Worm (Caenorhabditis elegans) whole organism, dauer: ENCODE results near the gene msa-1.

Source experiments
- unc-62 ChIP-seq: sonication (generic microtip); optimal IDR thresholded peaks from 2 replicates; lab custom pipeline; 2017; ENCODE audit warnings: missing biosample characterization, missing genetic modification reagents, missing genetic modification characterization

msa-1 gene

DNA sequence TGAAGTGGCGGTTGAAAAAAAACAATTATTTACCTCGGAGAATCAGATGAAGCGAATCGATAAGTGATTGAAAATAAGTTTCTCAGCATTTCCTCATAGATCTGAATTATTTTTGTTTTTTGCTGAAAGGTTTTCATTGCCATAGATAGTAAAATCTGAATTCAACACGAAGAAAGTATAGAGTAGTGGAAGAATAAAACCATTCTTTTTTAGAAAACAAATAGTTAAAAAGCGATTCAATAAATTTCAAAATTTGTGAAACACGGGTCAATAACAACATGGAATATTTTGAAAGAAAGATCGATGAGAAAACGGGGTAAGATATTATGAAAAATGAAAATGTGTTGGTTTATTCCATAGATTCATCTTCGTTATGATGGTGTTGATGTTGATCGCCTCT lies 6.0 kb downstream of the msa-1 start, which contains the start of gene mrpl-42:
Gene mrpl-42, minus strand, starts transcription at position 101 of the 400 bp plus-strand sequence.
- TF ChIP-seq unc-62 (GFP tag; lab: Kevin White, UChicago): no peak

ce11 chrIV:9095553-9095952 lies 7.2 kb downstream of the msa-1 start, which contains the start of gene icln-1:
Gene icln-1, minus strand, starts transcription at chrIV:9095653.
- no peak for TF ChIP-seq unc-62 (GFP tag; lab: Kevin White, UChicago)

DNA sequence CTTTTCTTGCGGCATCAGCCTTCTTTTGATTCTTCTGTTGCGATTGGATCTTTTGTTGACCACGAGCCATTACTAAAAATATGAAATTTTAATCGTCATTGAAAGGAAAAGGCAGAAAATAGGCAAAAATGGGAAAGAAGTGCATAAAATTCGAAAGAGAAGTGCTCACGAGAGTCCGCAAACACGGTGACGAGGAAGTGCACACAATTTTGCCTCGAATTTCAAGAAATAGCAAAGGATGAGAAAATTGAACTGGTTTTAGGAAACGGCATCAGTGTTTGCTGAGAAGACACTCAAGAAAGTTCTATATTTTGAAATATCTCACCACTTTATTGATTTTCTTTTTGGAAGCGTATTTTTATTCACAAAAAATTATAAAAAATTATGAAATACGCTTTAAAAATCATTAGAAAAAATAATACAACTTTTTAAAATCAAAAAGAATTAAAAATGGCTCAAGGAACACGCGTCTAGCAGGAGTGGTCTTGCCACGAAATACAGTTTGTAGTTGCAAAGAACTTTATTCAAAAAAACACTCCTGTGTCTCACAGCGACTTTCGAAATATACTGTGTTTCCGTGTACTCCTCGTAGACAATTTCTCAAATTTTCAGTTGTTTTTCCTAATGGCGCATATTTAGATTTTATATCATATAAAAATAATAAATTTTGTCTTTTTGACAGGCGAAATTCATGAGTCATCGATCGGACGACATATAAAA lies 7.9 kb downstream of the msa-1 start, which contains the start of the genes znf-706 and cpna-3:
Gene znf-706, minus strand, starts transcription at position 72 of the 720 bp plus-strand sequence.
Gene cpna-3, plus strand, starts transcription at position 683 of the 720 bp plus-strand sequence.
- no peak for TF ChIP-seq unc-62 (GFP tag; lab: Kevin White, UChicago)

DNA sequence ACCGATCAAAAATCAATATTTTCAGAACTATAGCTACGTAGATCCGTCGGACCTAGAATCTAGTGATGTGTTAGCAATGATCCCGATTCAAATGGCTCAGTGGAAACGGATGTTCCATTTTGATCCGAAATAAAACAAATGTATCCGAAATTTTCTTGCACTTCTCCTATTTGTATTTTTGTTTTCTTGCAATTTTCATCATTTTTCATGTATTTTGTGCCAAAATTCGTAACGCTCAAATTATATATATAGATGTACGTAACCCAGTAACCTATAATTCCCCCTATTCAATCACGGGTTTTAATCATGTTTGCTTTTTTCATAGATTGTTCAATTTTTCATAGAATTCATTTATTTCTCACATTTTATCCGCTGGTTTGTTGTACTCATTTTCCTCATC lies 10.5 kb downstream of the msa-1 start, which contains the start of gene gldi-10:
Gene gldi-10, plus strand, starts transcription at position 301 of the 400 bp plus-strand sequence.
- no peak for TF ChIP-seq unc-62 (GFP tag; lab: Kevin White, UChicago)

- TF ChIP-seq unc-62 (GFP tag; lab: Kevin White, UChicago): no peak
Measured at ce11 chrIV:9100835-9101234, 12.4 kb downstream of the msa-1 start.

- no peak for TF ChIP-seq unc-62 (GFP tag; lab: Kevin White, UChicago)
Measured at ce11 chrIV:9104071-9105016, 15.9 kb downstream of the msa-1 start, which contains the start of the genes C01F6.14 and fem-3. Gene C01F6.14, minus strand, starts transcription at chrIV:9104121. Gene fem-3, plus strand, starts transcription at chrIV:9104966.

DNA sequence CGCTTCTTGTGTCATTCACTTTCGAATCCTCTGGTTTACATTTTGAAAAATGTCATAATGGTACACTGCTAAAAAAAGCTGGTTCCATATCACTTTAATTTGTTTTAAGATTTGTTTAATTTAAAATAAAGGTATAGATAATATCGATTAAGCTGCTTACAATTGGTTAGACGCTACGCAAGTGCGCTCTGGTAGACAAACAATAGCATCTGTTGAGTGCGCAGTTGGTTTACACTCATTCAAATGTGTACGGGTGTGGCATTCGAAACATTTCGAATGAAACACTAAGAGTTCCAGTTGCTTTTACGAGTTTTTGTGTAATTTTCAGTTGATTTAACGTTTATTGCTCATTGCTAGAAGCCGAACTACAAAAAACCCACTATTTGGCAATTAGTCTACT lies 19.1 kb downstream of the msa-1 start:
- TF ChIP-seq unc-62 (GFP tag; lab: Kevin White, UChicago): no peak

DNA sequence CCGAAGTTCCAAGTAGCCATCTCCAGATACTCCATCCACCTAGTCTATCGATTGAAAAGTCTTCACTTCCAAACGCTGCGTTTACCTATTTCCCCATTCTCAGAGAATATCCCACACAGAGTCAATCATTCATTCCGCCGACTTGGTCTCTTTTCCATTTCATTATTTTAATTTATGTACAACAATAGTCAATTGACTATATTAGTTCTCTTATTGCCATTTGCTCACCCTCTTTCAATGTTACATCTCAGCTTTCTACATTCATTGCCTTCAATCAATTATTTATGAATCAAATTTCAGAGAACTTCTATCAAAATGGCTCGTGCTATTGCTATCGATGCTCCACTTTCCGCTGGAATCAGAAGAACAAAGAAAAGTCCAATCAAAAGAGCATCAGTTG lies 20.2 kb downstream of the msa-1 start, which contains the start of gene aly-1:
Gene aly-1, plus strand, starts transcription at position 301 of the 400 bp plus-strand sequence.
- TF ChIP-seq unc-62 (GFP tag; lab: Kevin White, UChicago): no peak

ce11 chrIV:9112019-9112418 lies 23.6 kb downstream of the msa-1 start:
- no peak for TF ChIP-seq unc-62 (GFP tag; lab: Kevin White, UChicago)

- no peak for TF ChIP-seq unc-62 (GFP tag; lab: Kevin White, UChicago)
Measured at ce11 chrIV:9114078-9114477, 25.7 kb downstream of the msa-1 start.

DNA sequence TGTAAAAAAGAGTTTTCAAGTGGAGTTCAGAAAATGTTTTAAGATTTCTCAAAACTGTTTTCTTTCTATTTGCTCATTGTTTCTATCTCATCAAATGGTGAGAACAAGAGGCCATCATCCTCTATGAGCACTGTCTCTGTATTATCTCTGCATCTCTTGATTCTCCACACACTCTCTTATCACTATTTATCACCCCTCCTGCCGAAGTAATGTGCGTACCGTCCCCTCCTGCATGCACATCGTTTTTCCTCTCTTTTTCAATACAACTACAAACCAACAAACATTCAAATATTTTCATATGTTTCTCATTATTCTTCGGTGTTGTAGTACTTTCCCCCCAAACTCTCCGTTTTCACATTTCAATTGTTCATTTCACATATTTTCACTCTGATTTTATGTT lies 28.1 kb downstream of the msa-1 start:
- TF ChIP-seq unc-62 (GFP tag; lab: Kevin White, UChicago): no peak

ce11 chrIV:9117700-9118099 lies 29.3 kb downstream of the msa-1 start:
- no peak for TF ChIP-seq unc-62 (GFP tag; lab: Kevin White, UChicago)

ce11 chrIV:9118348-9118747 lies 30.0 kb downstream of the msa-1 start:
- no peak for TF ChIP-seq unc-62 (GFP tag; lab: Kevin White, UChicago)

DNA sequence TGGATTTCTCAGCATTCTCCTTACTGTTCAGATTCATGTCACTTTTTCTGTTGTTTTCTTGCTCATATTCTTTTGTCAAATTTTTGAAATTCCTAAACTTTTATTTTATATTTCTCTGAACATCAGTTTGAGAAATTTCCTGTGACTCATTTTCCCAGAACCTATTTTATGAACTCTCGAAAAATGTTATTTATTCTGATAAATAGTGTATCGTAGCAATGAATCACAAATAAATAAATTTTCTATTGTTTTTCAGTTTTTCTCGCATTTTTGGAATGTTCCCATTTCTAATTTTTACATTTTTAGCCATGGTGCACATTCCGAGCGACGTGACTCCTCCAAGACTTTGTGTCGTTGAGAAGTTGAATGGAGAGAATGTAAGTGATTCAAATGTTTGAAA lies 30.4 kb downstream of the msa-1 start, which contains the start of gene nrfl-1:
Gene nrfl-1, plus strand, starts transcription at position 301 of the 400 bp plus-strand sequence.
- no peak for TF ChIP-seq unc-62 (GFP tag; lab: Kevin White, UChicago)

ce11 chrIV:9120220-9120619 lies 31.8 kb downstream of the msa-1 start:
- TF ChIP-seq unc-62 (GFP tag; lab: Kevin White, UChicago): no peak

DNA sequence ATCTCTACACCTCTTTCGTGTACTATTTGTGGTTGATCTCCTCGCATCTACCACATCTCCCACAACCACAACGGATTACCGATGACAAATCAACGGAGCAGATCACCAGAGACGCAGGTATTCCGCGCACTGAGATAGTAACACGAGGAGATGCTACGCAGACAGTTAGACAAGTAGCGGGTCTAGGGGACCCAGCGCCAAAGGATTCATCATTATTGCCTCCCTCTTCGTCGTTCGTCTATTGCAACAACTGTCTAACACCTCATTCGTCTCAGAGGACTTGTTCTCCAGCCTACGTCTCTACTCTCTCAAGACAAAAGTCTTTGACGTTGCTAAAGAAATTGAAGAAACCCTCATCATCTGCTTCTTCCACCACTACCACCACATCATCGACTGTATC lies 33.2 kb downstream of the msa-1 start:
- TF ChIP-seq unc-62 (GFP tag; lab: Kevin White, UChicago): no peak
